Worm (Caenorhabditis elegans) whole organism, dauer: ENCODE results near the gene mdt-9.
"Not testable (repeated sequence)": the region's sequence is repeated elsewhere in the genome, so short reads cannot be mapped to it uniquely, and the experiment has no call there.

Experiments
- unc-62 ChIP-seq: sonication (generic microtip); optimal IDR thresholded peaks from 2 replicates; lab custom pipeline; 2017; ENCODE audit warnings: missing biosample characterization, missing genetic modification reagents, missing genetic modification characterization

The mdt-9 gene

DNA sequence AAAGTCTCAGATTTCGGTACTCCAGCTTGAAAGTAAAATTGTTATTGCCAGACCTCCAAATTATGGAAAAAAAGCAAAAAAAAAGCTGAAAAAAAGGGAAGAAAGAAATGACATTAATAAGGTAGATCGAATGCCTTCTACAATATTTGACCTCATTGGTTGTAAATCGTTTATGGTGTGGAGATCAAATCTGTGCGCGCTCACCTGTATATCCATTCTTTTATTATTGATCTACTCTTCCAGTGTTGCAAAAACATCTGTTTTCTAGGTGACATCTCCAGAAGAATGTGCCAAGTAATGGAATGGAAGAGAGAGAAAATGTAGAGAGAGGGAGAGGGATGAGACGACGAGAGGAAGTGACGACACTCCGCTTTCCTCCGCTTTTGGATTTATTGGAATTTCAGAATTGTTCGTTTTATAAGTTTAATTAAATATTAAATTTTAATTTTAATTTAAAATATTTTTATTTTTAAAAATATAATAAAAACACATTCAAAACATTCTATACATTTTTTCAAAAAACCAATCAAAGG is 29.6 kb downstream of the mdt-9 start, which contains the start of the genes pik-1 and aptf-2:
pik-1 (plus strand) TSS at position 303 of the 533 bp plus-strand sequence.
aptf-2 (minus strand) TSS at position 313 of the 533 bp plus-strand sequence.
- TF ChIP-seq unc-62 (GFP tag; lab: Kevin White, UChicago): no peak

DNA sequence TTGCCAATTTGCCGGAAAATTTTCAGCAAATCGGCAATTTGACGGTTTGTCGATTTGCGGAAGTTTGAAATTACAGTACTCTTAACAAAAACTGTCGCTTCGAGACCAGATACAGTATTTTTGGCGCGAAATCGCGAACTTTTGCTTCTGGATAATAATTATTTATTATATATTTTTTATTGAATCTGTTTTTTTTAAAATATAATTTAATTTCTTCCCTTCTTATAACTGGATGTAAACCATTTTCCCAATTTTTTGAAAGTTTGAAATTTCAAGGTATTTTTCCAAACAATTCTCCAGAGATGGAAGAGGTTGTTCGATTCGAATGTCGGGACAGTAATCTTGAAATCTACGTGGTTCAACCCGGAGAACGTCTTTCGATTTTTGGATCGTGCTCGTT is 36.0 kb downstream of the mdt-9 start, which contains the start of gene nol-9:
nol-9 (plus strand) TSS at position 301 of the 400 bp plus-strand sequence.
- TF ChIP-seq unc-62 (GFP tag; lab: Kevin White, UChicago): no peak

DNA sequence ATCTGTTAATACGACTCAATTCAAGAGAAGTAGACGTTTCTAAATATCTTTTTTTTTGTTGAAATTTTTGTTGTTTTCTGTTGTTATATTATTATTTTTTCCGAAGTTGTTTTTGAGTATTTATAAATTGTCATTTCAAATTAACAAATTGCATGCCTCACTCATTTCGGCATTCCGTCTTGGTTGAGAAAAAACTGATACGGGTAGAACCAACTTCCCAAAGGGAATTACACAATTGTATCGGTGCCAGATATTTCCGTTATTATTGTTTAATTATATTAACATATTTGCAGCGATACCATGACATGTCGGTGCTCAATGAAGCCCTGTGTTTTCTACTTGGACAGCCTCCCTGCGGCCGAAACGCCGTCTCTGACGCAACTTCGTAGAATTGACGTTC is 43.1 kb downstream of the mdt-9 start, which contains the start of gene K09B11.4:
K09B11.4 (plus strand) TSS at position 301 of the 400 bp plus-strand sequence.
- TF ChIP-seq unc-62 (GFP tag; lab: Kevin White, UChicago): no peak

DNA sequence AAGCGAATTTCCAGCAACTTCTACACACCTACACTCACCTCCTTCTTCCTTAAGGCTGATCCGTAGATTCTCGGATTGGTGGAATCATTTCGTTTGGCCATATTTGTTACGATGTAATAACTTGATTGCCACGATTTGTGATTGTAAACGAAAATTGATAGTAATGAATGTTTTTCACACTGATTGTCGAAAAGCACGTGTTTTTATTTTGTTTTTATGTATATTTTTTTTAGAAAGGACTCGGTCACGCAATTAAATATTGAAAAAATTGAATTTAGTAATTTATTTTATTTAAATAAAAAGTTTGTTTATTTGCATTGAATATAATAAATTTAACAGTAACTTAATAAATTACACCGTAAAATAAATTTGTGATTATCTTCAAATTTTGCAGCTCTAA is 47.7 kb downstream of the mdt-9 start, which contains the start of gene K09B11.5:
K09B11.5 (minus strand) TSS at position 101 of the 400 bp plus-strand sequence.
- not testable (repeated sequence) for TF ChIP-seq unc-62 (GFP tag; lab: Kevin White, UChicago)
